Worm (Caenorhabditis elegans) whole organism, young adult: ENCODE results near the gene sru-40.
A peak's percentile ranks its signal among the peaks of the same experiment; 100 is the strongest.

Source experiments
- ztf-25 ChIP-seq: fragments of 200-800 bp; sonication (Bioruptor generic); IDR thresholded peaks from 2 replicates; pipeline ENCODE4 v1.3.6; 2022; ENCODE audit warnings: missing genetic modification reagents, missing genetic modification characterization, missing compliant biosample characterization
- ztf-3 ChIP-seq: fragments of 200-800 bp; sonication (Bioruptor generic); optimal IDR thresholded peaks from 2 replicates; lab custom pipeline; 2018; ENCODE audit warnings: mild to moderate bottlenecking, missing genetic modification characterization, missing compliant biosample characterization

The sru-40 gene

DNA sequence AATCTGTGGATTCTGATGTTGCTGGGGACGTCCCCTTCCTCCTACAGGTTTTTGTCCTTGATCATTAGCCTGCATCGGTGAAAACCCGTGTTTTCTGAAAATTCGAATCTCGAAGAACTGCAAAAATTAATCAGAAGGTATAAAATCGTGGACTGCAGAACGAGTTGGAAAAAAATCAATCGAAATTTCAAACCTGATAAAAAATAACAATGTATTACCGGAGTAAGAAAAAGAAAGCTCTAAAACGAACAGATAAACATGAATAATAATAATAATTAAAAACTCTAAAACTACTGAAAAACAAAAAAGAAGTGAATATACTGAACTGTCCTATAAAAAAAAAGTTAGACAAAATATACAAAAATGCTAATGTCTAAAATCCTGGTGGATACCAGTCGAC, 50.8 kb downstream of the sru-40 start, which contains the start of gene F46B6.5:
Gene F46B6.5, minus strand, starts transcription at position 101 of the 400 bp plus-strand sequence.
- TF ChIP-seq ztf-25 (GFP tag; lab: Robert Waterston, UW) (0 out of 2 replicates have a peak, but pooled peaks have one; percentile 38), ztf-3 (no peak)
